Fruit fly (Drosophila melanogaster): Measurements from ENCODE around the gene CG31872.

CG31872 gene

DNA sequence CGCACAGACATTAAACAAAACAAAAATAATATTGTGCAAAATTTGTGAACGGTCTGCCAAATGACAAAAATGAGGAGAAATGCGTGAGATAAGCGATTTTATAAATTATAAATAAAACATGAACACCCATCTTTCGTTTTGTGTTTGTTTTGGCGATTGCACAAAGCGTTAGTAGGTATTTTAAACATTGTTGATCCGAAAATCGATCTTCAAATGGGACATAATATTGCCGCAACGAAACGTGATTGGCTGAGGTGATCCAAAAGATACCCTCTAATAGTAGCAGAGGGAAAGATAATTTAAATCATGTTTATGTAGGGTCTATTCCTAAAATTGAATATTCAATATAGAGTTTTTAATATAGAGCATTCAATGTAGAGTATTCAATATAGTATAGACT lies 39.8 kb downstream of the CG31872 start:
- no peak for TF ChIP-seq psq (optimal IDR thresholded peaks at IDR 0.05)
- no peak for TF ChIP-seq CG8478 (optimal IDR thresholded peaks at IDR 0.05)
- TF ChIP-seq Dll (optimal IDR thresholded peaks at IDR 0.05), result no peak
- TF ChIP-seq usp (GFP tag; optimal IDR thresholded peaks at IDR 0.05), result no peak
- TF ChIP-seq pan (optimal IDR thresholded peaks at IDR 0.05), result no peak
- TF ChIP-seq EcR (GFP tag; optimal IDR thresholded peaks at IDR 0.05), result no peak

DNA sequence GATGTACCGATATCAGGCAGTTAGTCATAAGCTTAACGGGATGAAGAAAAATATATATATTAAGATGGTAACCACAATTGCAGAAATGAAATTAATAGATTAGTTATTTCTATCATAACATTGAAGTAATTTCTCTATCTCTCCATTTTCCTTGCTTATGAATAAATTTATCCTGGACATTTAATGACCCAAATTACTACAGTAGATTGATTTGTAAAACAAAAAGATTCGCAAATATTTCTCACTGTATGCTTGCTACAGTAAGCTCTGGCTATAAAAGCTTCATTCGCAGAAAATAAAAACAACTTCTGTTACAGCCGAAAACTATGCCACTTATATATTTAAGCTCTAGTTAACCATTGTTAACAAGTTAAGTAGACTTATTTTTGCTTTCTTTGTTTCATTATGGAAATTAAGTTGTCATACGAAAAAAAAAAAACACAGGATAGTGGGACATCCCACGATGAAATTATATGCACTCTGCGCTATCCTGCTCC lies 40.9 kb downstream of the CG31872 start, which contains the start of gene CG17105:
Gene CG17105 (plus strand): TSS at position 447 of the 497 bp plus-strand sequence.
- no peak for TF ChIP-seq EcR (GFP tag; optimal IDR thresholded peaks at IDR 0.05)
- TF ChIP-seq pan (optimal IDR thresholded peaks at IDR 0.05), result no peak
- no peak for TF ChIP-seq usp (GFP tag; optimal IDR thresholded peaks at IDR 0.05)
- no peak for TF ChIP-seq Dll (optimal IDR thresholded peaks at IDR 0.05)
- no peak for TF ChIP-seq CG8478 (optimal IDR thresholded peaks at IDR 0.05)

DNA sequence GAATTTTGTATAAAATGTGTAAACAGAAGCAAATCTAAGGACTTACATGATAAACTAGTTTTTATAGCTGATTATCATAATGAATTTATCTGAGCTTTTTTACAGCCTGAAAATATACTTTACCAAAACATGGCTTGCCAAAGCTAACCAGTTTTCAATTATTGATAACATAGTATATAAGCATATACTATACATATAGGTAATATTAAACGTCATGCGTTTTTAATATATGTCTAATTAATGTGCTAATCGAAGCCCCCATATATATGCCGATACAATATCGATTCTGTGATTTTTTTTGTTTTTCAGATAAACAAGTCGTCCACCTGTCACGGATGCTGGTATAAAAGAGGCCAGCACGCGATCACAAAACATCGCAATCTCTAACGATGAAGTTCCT lies 41.9 kb downstream of the CG31872 start, which contains the start of gene CG17107:
Gene CG17107 (plus strand): TSS at position 301 of the 400 bp plus-strand sequence.
- TF ChIP-seq Dll (optimal IDR thresholded peaks at IDR 0.05) (no peak), CG8478 (optimal IDR thresholded peaks at IDR 0.05) (no peak), EcR (GFP tag; optimal IDR thresholded peaks at IDR 0.05) (no peak), psq (optimal IDR thresholded peaks at IDR 0.05) (no peak), usp (GFP tag; optimal IDR thresholded peaks at IDR 0.05) (no peak), pan (optimal IDR thresholded peaks at IDR 0.05) (no peak)

DNA sequence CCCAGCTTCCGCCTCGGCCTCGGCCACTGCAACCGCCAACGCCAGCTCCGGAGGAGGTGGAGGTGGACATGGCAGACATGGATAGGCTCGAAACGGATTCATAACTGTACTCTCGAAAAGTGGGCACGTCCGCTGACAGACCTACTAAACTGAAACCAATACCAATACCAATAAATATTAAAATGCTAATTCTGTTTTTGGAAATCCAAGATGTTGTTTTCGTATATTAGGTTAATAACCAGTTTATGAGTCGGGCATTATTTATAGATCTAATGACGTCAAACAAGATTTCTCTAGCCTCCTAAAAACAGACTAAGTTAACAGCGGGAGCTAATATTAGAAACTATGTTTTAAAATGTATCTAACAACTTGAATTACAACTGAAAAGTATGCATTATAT lies 42.5 kb downstream of the CG31872 start:
- TF ChIP-seq Dll (optimal IDR thresholded peaks at IDR 0.05) (no peak), psq (optimal IDR thresholded peaks at IDR 0.05) (no peak), CG8478 (optimal IDR thresholded peaks at IDR 0.05) (no peak), pan (optimal IDR thresholded peaks at IDR 0.05) (no peak), EcR (GFP tag; optimal IDR thresholded peaks at IDR 0.05) (no peak), usp (GFP tag; optimal IDR thresholded peaks at IDR 0.05) (no peak)

DNA sequence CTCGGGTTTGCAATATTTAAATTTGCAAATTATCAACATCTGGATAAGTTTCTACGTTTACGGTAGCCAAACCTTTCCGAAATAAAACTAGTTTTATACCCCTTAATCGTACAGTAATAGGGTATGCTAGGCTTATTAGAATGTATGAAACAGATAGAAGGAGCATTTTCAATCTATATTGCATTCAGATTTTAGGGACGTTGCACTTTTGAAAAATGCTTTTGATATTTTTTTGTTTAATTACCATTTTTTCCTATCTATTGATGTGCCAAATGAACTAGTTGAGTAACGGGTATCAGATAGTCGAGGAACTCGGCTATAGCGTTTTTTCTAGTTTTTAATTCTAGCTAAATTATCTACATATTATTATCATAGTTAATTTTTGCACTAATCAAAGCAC lies 43.2 kb downstream of the CG31872 start:
- no peak for TF ChIP-seq pan (optimal IDR thresholded peaks at IDR 0.05)
- no peak for TF ChIP-seq CG8478 (optimal IDR thresholded peaks at IDR 0.05)
- TF ChIP-seq psq (optimal IDR thresholded peaks at IDR 0.05), result no peak
- no peak for TF ChIP-seq EcR (GFP tag; optimal IDR thresholded peaks at IDR 0.05)
- TF ChIP-seq usp (GFP tag; optimal IDR thresholded peaks at IDR 0.05), result no peak
- no peak for TF ChIP-seq Dll (optimal IDR thresholded peaks at IDR 0.05)

DNA sequence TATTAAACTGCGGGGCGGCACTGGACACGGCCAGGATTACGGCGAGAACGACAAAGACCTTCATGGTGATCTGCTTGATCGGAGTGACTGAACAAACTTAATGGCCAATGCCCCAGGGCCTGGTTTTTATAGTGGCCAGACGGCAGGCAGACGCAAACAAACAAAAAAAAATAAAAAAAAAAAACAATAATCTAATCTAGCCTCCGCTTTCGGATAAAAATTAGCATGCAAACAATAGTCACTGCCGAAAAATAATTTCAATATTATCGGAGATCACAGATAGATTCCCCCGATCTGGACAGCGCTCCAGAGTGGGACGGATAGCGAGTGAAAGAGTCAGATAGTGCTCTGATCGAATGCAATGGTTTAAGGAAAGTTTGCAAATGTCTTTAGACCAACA lies 44.6 kb downstream of the CG31872 start, which contains the start of gene CG7299:
Gene CG7299 (minus strand): TSS at position 101 of the 400 bp plus-strand sequence.
- TF ChIP-seq Dll (optimal IDR thresholded peaks at IDR 0.05), result no peak
- TF ChIP-seq psq (optimal IDR thresholded peaks at IDR 0.05), result no peak

DNA sequence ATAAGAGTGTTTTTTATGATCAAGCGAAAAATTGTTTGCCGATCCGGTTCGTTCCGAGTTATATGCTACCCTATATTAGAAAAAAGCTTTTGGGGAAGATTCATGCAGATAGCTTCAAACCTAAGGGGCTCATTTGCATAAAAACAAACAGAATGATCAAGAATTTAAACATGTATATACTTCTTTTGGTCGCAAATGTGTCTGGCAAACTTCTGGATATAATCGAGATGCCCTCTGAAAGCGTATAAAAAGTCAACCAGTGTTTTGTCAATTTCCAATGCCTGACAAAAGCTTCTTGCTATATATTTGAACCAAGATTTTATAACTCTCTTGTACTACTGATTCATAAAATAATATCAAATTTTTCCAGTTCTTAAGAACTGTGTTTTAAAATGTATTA lies 45.9 kb downstream of the CG31872 start:
- TF ChIP-seq usp (GFP tag; optimal IDR thresholded peaks at IDR 0.05) (no peak), Dll (optimal IDR thresholded peaks at IDR 0.05) (no peak), pan (optimal IDR thresholded peaks at IDR 0.05) (no peak), psq (optimal IDR thresholded peaks at IDR 0.05) (no peak), EcR (GFP tag; optimal IDR thresholded peaks at IDR 0.05) (no peak)

DNA sequence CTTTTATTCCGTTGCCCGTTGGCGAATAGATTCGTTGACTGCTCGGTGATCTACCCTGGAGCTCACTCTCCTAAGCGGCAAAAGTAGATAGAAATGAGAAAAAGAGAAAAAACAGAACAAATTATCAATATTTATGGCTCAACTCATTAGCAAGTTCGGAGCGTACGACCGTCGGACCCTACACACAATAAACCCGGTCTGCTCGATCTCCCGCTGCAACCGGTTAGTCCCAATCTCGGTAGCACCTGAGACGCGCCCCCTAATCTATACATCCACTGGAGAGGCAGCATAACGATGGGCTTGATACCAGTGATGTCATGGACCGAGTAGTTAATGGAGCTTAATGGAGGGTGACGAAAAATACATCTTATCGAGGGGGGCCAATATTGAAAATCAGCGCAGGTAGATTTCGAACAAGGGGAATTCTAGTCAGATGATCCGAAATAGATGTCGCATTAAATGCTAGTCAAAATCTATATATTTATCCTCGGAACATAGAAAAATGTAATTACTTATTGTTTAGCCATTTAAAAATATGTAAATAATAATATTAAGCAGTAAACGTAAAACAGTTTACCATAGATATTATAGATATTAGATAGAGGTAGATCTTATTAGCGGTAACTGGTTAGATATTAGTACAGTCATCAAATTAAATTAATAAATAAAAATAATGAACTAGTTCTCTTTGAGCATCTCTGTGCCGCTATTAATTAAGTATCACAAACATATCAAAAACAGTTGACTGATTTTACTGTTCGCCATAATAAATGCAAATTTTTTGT lies 47.5 kb downstream of the CG31872 start, which contains the start of gene CG7296:
Gene CG7296 (minus strand): TSS at position 58 of the 785 bp plus-strand sequence.
- TF ChIP-seq EcR (GFP tag; optimal IDR thresholded peaks at IDR 0.05), result no peak
- no peak for TF ChIP-seq Dll (optimal IDR thresholded peaks at IDR 0.05)
- TF ChIP-seq psq (optimal IDR thresholded peaks at IDR 0.05), result no peak

DNA sequence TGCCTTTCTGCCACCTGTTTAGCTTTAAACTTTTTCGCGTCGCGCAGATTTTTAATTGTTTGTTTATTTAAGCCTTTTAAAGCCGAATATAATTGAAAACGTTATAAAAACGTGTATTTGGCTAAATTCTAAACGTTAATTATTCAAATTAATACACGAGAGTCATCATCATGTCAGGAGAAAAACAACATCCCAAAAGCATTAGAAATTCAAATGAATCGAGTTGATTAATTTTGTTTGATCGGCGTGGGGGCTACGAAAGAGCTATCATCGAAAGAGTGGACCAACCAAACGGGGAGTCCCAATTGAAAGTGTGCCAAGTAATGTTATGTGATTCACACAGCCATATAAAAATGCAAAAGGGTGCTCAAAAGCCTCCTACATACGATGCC lies 48.1 kb downstream of the CG31872 start:
- TF ChIP-seq usp (GFP tag; optimal IDR thresholded peaks at IDR 0.05) (no peak), Dll (optimal IDR thresholded peaks at IDR 0.05) (no peak), pan (optimal IDR thresholded peaks at IDR 0.05) (no peak), EcR (GFP tag; optimal IDR thresholded peaks at IDR 0.05) (no peak), CG8478 (optimal IDR thresholded peaks at IDR 0.05) (no peak), psq (optimal IDR thresholded peaks at IDR 0.05) (no peak)

DNA sequence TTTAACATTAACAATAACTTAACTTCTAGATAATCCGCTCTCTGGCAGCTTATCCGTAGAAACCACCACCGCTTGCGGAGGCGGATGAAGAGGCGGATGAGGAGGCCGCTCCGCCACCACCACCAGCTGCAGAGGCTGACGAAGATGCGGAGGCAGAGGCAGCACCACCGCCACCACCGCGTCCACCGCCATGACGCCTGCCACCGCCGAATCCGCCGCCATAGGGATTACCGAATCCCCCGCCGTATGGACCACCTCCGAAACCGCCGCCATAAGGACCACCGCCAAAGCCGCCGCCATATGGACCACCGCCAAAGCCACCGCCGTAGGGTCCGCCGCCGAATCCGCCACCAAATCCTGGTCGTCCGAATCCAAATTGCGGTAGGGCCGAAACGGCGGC lies 49.0 kb downstream of the CG31872 start:
- TF ChIP-seq CG8478 (optimal IDR thresholded peaks at IDR 0.05), result no peak
- TF ChIP-seq pan (optimal IDR thresholded peaks at IDR 0.05), result no peak
- TF ChIP-seq psq (optimal IDR thresholded peaks at IDR 0.05), result no peak
- no peak for TF ChIP-seq EcR (GFP tag; optimal IDR thresholded peaks at IDR 0.05)
- TF ChIP-seq usp (GFP tag; optimal IDR thresholded peaks at IDR 0.05), result no peak
- TF ChIP-seq Dll (optimal IDR thresholded peaks at IDR 0.05), result no peak

DNA sequence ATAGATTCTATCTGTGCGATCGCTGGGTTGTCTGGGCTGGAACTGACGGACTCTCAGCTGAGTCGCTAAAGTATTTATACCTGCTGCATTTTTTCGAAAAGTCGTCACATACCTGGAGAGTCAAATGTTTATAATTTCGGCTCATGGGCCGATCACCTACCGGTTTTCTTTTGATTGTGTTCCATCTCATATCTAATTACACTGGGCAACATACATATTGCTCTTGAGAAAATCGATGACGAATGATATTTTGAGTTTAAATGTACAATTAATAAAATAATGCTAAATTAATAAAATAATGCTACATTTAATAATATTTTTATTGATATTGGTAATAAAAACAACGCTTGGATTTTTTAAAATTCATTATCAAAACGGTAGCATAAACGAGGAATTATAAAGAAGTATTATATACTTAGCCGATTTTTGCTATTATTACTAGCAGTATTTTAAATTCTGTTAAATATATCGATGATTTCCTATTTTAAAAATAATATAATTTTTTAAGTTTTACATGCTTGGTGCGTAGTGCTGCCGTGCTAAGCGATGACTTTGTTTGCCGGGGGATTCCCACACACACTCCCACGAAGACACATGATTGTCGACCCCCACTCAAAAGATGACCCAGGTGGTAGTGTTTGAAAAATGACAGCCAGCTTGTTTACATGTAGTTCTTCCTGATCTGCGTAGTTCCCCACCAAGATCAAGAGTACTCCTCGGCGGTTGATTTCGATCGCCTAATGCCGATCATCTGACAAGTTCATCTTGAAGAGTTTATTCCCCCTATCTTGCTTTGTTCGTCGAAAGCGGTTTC lies 49.7 kb downstream of the CG31872 start, which contains the start of gene CG7294:
Gene CG7294 (minus strand): TSS at position 51 of the 814 bp plus-strand sequence.
- TF ChIP-seq Dll (optimal IDR thresholded peaks at IDR 0.05) (no peak), psq (optimal IDR thresholded peaks at IDR 0.05) (no peak), CG8478 (optimal IDR thresholded peaks at IDR 0.05) (no peak), EcR (GFP tag; optimal IDR thresholded peaks at IDR 0.05) (no peak), pan (optimal IDR thresholded peaks at IDR 0.05) (no peak), usp (GFP tag; optimal IDR thresholded peaks at IDR 0.05) (no peak)

DNA sequence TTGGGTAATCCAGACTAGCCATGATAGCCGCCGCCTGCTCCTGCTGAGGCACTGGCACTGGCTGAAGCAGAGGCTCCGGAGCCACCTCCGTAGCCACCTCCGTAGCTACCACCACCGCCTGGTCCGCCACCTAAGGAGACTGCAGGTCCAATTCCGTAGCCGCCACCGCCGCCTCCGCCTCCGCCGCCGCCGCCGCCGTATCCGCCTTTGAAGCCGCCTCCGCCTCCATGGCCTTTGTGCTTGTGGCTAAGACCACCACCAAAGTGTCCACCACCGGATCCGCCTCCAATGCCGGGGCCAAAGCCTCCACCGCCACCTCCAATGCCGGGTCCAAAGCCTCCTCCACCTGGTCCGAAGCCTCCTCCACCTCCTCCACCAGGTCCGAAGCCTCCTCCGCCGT lies 53.3 kb downstream of the CG31872 start:
- TF ChIP-seq Dll (optimal IDR thresholded peaks at IDR 0.05), result no peak
- TF ChIP-seq pan (optimal IDR thresholded peaks at IDR 0.05), result no peak
- TF ChIP-seq psq (optimal IDR thresholded peaks at IDR 0.05), result no peak
- no peak for TF ChIP-seq usp (GFP tag; optimal IDR thresholded peaks at IDR 0.05)
- no peak for TF ChIP-seq CG8478 (optimal IDR thresholded peaks at IDR 0.05)
- TF ChIP-seq EcR (GFP tag; optimal IDR thresholded peaks at IDR 0.05), result no peak

Data from whole organism.